Worm (Caenorhabditis elegans) whole organism, L4/young adult: ENCODE measurements around the gene ZC449.2.

ENCODE experiments used
- W03F9.2 ChIP-seq: fragments of 150-350 bp; optimal IDR thresholded peaks from 2 replicates; lab custom pipeline; 2014; ENCODE audit warnings: missing biosample characterization, missing genetic modification characterization
- dao-5 ChIP-seq: sonication (generic microtip); optimal IDR thresholded peaks from 2 replicates; lab custom pipeline; 2016; ENCODE audit warnings: missing genotype, missing genetic modification characterization, moderate library complexity, missing compliant biosample characterization
- him-1 ChIP-seq: sonication (generic microtip); optimal IDR thresholded peaks from 2 replicates; lab custom pipeline; 2016; ENCODE audit warnings: missing genotype, missing genetic modification reagents, missing genetic modification characterization, missing compliant biosample characterization

- TF ChIP-seq him-1 (tag; lab: Kevin White, UChicago) = no peak
- no peak for TF ChIP-seq W03F9.2
- TF ChIP-seq dao-5 = no peak
Measured at ce11 chrX:4981059-4981458, 40.0 kb upstream of the ZC449.2 start.
